Worm (Caenorhabditis elegans): ENCODE results near the gene Y105C5B.5.

DNA sequence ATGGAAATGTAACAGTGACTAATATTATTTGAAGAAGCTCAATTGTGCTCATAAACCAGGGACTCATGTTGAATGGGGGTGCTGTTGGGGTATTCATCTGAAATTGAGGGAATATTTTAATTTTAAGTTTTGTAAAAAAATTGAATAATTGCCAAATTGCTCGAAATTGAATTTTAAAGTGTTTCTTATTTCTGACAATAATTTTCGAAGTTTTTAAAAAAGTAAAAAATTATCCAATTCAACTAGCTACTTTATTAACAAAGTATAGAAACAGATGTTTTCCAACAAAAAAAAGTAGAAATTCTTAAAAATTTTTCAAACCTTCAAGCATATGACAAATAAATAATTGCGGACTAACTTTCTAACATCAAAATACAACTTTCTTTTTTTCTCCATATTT, 6.9 kb downstream of the Y105C5B.5 start, which contains the start of gene srv-14:
- TF ChIP-seq ama-1 (optimal IDR thresholded peaks at IDR 0.05) = no peak
- TF ChIP-seq aly-1 (tag; optimal IDR thresholded peaks at IDR 0.05) = no peak
- TF ChIP-seq flt-1 (GFP tag; IDR thresholded peaks at IDR 0.05) = no peak
- no peak for TF ChIP-seq tbx-11 (GFP tag; IDR thresholded peaks at IDR 0.05)
- TF ChIP-seq pes-1 (GFP tag; IDR thresholded peaks at IDR 0.05) = no peak
- TF ChIP-seq scrt-1 (GFP tag; IDR thresholded peaks at IDR 0.05) = no peak
- TF ChIP-seq ets-7 (tag; optimal IDR thresholded peaks at IDR 0.05) = no peak
- TF ChIP-seq F13C5.2 (tag; optimal IDR thresholded peaks at IDR 0.05) = no peak
- TF ChIP-seq hmbx-1 (tag; optimal IDR thresholded peaks at IDR 0.05) = no peak
- TF ChIP-seq sea-1 (GFP tag; conservative IDR thresholded peaks at IDR 0.05) = no peak
